Fruit fly (Drosophila melanogaster) whole organism, embryonic: ENCODE data around the gene CG15880.

Experiments used
- B-H1 ChIP-seq: fragments of 200-800 bp; sonication (Bioruptor generic); IDR thresholded peaks from 3 replicates; pipeline ENCODE4 v1.3.6; 2022; ENCODE audit warnings: missing biosample characterization, missing genetic modification characterization
- Bdp1 ChIP-seq: fragments of 200-800 bp; sonication (Bioruptor generic); optimal IDR thresholded peaks from 3 replicates; lab custom pipeline; 2016; ENCODE audit warnings: missing biosample characterization, missing genetic modification characterization
- BtbVII ChIP-seq: fragments of 200-800 bp; sonication (Bioruptor generic); optimal IDR thresholded peaks from 3 replicates; lab custom pipeline; 2017; ENCODE audit warnings: missing biosample characterization, mild to moderate bottlenecking, missing genetic modification characterization
- CG10267 ChIP-seq: fragments of 200-800 bp; sonication (Bioruptor generic); optimal IDR thresholded peaks from 2 replicates; lab custom pipeline; 2018; ENCODE audit warnings: missing biosample characterization, mild to moderate bottlenecking, missing genetic modification characterization, moderate library complexity
- CG10543 ChIP-seq: fragments of 200-800 bp; sonication (Bioruptor generic); optimal IDR thresholded peaks from 3 replicates; lab custom pipeline; 2017; ENCODE audit warnings: missing biosample characterization, mild to moderate bottlenecking, missing genetic modification characterization, moderate library complexity
- CG10979 ChIP-seq: fragments of 200-800 bp; sonication (Bioruptor generic); optimal IDR thresholded peaks from 2 replicates; lab custom pipeline; 2018; ENCODE audit warnings: missing biosample characterization, mild to moderate bottlenecking, missing genetic modification characterization, moderate library complexity
- CG12744 ChIP-seq: fragments of 200-800 bp; sonication (Bioruptor generic); optimal IDR thresholded peaks from 2 replicates; lab custom pipeline; 2016; ENCODE audit warnings: missing biosample characterization, missing genetic modification characterization
- CG15514 ChIP-seq: fragments of 200-800 bp; sonication (Bioruptor generic); optimal IDR thresholded peaks from 3 replicates; lab custom pipeline; 2017; ENCODE audit warnings: missing biosample characterization, missing genetic modification characterization, mild to moderate bottlenecking, moderate library complexity, missing genetic modification reagents
- CG15696 ChIP-seq: fragments of 200-800 bp; sonication (Bioruptor generic); optimal IDR thresholded peaks from 2 replicates; lab custom pipeline; 2019; ENCODE audit warnings: missing biosample characterization, mild to moderate bottlenecking, missing genetic modification characterization, moderate library complexity
- CG1602 ChIP-seq: fragments of 200-800 bp; sonication (Bioruptor generic); optimal IDR thresholded peaks from 3 replicates; lab custom pipeline; 2016; ENCODE audit warnings: missing biosample characterization, missing genetic modification characterization
- CG16813 ChIP-seq: fragments of 200-800 bp; sonication (Bioruptor generic); IDR thresholded peaks from 3 replicates; pipeline ENCODE4 v1.3.6; 2022; ENCODE audit warnings: missing biosample characterization, missing genetic modification characterization; ENCODE audit not compliant: partially characterized antibody
- CG17802 ChIP-seq: fragments of 200-800 bp; sonication (Bioruptor generic); optimal IDR thresholded peaks from 2 replicates; lab custom pipeline; 2018; ENCODE audit warnings: missing biosample characterization, mild to moderate bottlenecking, missing genetic modification characterization, moderate library complexity
- CG2120 ChIP-seq: fragments of 200-800 bp; sonication (Bioruptor generic); optimal IDR thresholded peaks from 3 replicates; lab custom pipeline; 2016; ENCODE audit warnings: missing biosample characterization, missing genetic modification characterization
- CG2712 ChIP-seq: fragments of 200-800 bp; optimal IDR thresholded peaks from 3 replicates; lab custom pipeline; 2019; ENCODE audit warnings: missing biosample characterization, mild to moderate bottlenecking, missing genetic modification characterization, moderate library complexity
- CG30020 ChIP-seq: fragments of 200-800 bp; optimal IDR thresholded peaks from 2 replicates; lab custom pipeline; 2019; ENCODE audit warnings: missing biosample characterization, mild to moderate bottlenecking, missing genetic modification characterization, moderate library complexity
- CG4617 ChIP-seq: fragments of 200-800 bp; sonication (Bioruptor generic); optimal IDR thresholded peaks from 3 replicates; lab custom pipeline; 2016; ENCODE audit warnings: missing biosample characterization, missing genetic modification characterization, borderline replicate concordance
- CG4730 ChIP-seq: fragments of 200-800 bp; sonication (Bioruptor generic); IDR thresholded peaks from 2 replicates; pipeline ENCODE4 v1.3.6; 2022; ENCODE audit warnings: missing biosample characterization, missing genetic modification characterization
- CG5180 ChIP-seq: fragments of 200-800 bp; sonication (Bioruptor generic); optimal IDR thresholded peaks from 3 replicates; lab custom pipeline; 2017; ENCODE audit warnings: missing biosample characterization, missing genetic modification characterization, mild to moderate bottlenecking, moderate library complexity, missing genetic modification reagents
- CG5245 ChIP-seq: fragments of 200-800 bp; sonication (Bioruptor generic); optimal IDR thresholded peaks from 3 replicates; lab custom pipeline; 2016; ENCODE audit warnings: missing biosample characterization, missing genetic modification characterization
- CG6272 ChIP-seq: fragments of 200-800 bp; sonication (Bioruptor generic); IDR thresholded peaks from 2 replicates; pipeline ENCODE4 v1.3.6; 2022; ENCODE audit warnings: missing biosample characterization, missing genetic modification characterization
- CG7271 ChIP-seq: fragments of 200-800 bp; sonication (Bioruptor generic); optimal IDR thresholded peaks from 2 replicates; lab custom pipeline; 2018; ENCODE audit warnings: missing biosample characterization, mild to moderate bottlenecking, missing genetic modification characterization, moderate library complexity
- CG7372 ChIP-seq: fragments of 200-800 bp; sonication (Bioruptor generic); IDR thresholded peaks from 2 replicates; pipeline ENCODE4 v1.3.6; 2022; ENCODE audit warnings: missing biosample characterization, missing genetic modification characterization
- CG9609 ChIP-seq: fragments of 200-800 bp; sonication (Bioruptor generic); optimal IDR thresholded peaks from 3 replicates; lab custom pipeline; 2016; ENCODE audit warnings: missing biosample characterization, missing genetic modification characterization
- Doc2 ChIP-seq: fragments of 200-800 bp; sonication (Bioruptor generic); IDR thresholded peaks from 2 replicates; pipeline ENCODE4 v1.3.6; 2022; ENCODE audit warnings: missing biosample characterization, missing genetic modification characterization
- Elba2 ChIP-seq: fragments of 200-800 bp; sonication (Bioruptor generic); optimal IDR thresholded peaks from 3 replicates; lab custom pipeline; 2016; ENCODE audit warnings: missing biosample characterization, missing genetic modification characterization
- H15 ChIP-seq: fragments of 200-800 bp; sonication (Bioruptor generic); IDR thresholded peaks from 3 replicates; pipeline ENCODE4 v1.3.6; 2022; ENCODE audit warnings: missing biosample characterization, missing genetic modification characterization
- H2.0 ChIP-seq: fragments of 200-800 bp; sonication (Bioruptor generic); IDR thresholded peaks from 2 replicates; pipeline ENCODE4 v1.3.6; 2022; ENCODE audit warnings: missing biosample characterization, missing genetic modification characterization
- HLHmδ ChIP-seq: fragments of 200-800 bp; sonication (Bioruptor generic); optimal IDR thresholded peaks from 2 replicates; lab custom pipeline; 2018; ENCODE audit warnings: missing biosample characterization, mild to moderate bottlenecking, missing genetic modification characterization, moderate library complexity
- Hey ChIP-seq: fragments of 200-800 bp; sonication (Bioruptor generic); optimal IDR thresholded peaks from 3 replicates; lab custom pipeline; 2018; ENCODE audit warnings: missing biosample characterization, mild to moderate bottlenecking, missing genetic modification characterization
- Hmx ChIP-seq: fragments of 200-800 bp; sonication (Bioruptor generic); optimal IDR thresholded peaks from 2 replicates; lab custom pipeline; 2016; ENCODE audit warnings: missing biosample characterization, missing genetic modification characterization
- Oli ChIP-seq: fragments of 200-800 bp; sonication (Bioruptor generic); optimal IDR thresholded peaks from 2 replicates; lab custom pipeline; 2018; ENCODE audit warnings: missing biosample characterization, mild to moderate bottlenecking, missing genetic modification characterization, moderate library complexity
- PHDP ChIP-seq: fragments of 200-800 bp; sonication (Bioruptor generic); optimal IDR thresholded peaks from 3 replicates; lab custom pipeline; 2018; ENCODE audit warnings: missing biosample characterization, mild to moderate bottlenecking, missing genetic modification characterization, moderate library complexity
- Poxn ChIP-seq: fragments of 200-800 bp; sonication (Bioruptor generic); IDR thresholded peaks from 2 replicates; pipeline ENCODE4 v1.3.6; 2022; ENCODE audit warnings: missing biosample characterization, missing genetic modification characterization
- Sox100B ChIP-seq: fragments of 200-800 bp; sonication (Bioruptor generic); optimal IDR thresholded peaks from 3 replicates; lab custom pipeline; 2018; ENCODE audit warnings: missing biosample characterization, mild to moderate bottlenecking, missing genetic modification characterization
- TFAM ChIP-seq: fragments of 200-800 bp; sonication (Bioruptor generic); optimal IDR thresholded peaks from 2 replicates; lab custom pipeline; 2017; ENCODE audit warnings: missing biosample characterization, missing genetic modification characterization, inconsistent platforms
- abd-A ChIP-seq: fragments of 200-800 bp; sonication (Bioruptor generic); optimal IDR thresholded peaks from 3 replicates; lab custom pipeline; 2019; ENCODE audit warnings: missing biosample characterization, mild to moderate bottlenecking, missing genetic modification characterization, moderate library complexity
- az2 ChIP-seq: fragments of 200-800 bp; sonication (Bioruptor generic); optimal IDR thresholded peaks from 3 replicates; lab custom pipeline; 2016; ENCODE audit warnings: missing biosample characterization, missing genetic modification characterization
- crol ChIP-seq: fragments of 200-800 bp; sonication (Bioruptor generic); IDR thresholded peaks from 2 replicates; pipeline ENCODE4 v1.3.6; 2022; ENCODE audit warnings: missing biosample characterization, missing genetic modification characterization
- jing ChIP-seq: fragments of 200-800 bp; sonication (Bioruptor generic); optimal IDR thresholded peaks from 2 replicates; lab custom pipeline; 2018; ENCODE audit warnings: missing biosample characterization, mild to moderate bottlenecking, missing genetic modification characterization
- pho ChIP-seq: fragments of 200-800 bp; sonication (Bioruptor generic); optimal IDR thresholded peaks from 2 replicates; lab custom pipeline; 2016; ENCODE audit warnings: missing biosample characterization, missing genetic modification characterization
- phol ChIP-seq: fragments of 200-800 bp; sonication (Bioruptor generic); optimal IDR thresholded peaks from 3 replicates; lab custom pipeline; 2018; ENCODE audit warnings: missing biosample characterization, mild to moderate bottlenecking, missing genetic modification characterization, moderate library complexity
- pnt ChIP-seq: fragments of 200-800 bp; sonication (Bioruptor generic); optimal IDR thresholded peaks from 3 replicates; lab custom pipeline; 2016; ENCODE audit warnings: missing biosample characterization, missing genetic modification characterization
- rib ChIP-seq: fragments of 200-800 bp; sonication (Bioruptor generic); IDR thresholded peaks from 2 replicates; pipeline ENCODE4 v1.3.6; 2022; ENCODE audit warnings: missing biosample characterization, missing genetic modification characterization
- ro ChIP-seq: fragments of 200-800 bp; sonication (Bioruptor generic); IDR thresholded peaks from 2 replicates; pipeline ENCODE4 v1.3.6; 2022; ENCODE audit warnings: missing biosample characterization, missing genetic modification characterization
- sens-2 ChIP-seq: fragments of 200-800 bp; sonication (Bioruptor generic); IDR thresholded peaks from 2 replicates; pipeline ENCODE4 v1.3.6; 2022; ENCODE audit warnings: missing biosample characterization, missing genetic modification characterization
- sisA ChIP-seq: fragments of 200-800 bp; sonication (Bioruptor generic); IDR thresholded peaks from 2 replicates; pipeline ENCODE4 v1.3.6; 2022; ENCODE audit warnings: missing biosample characterization, missing genetic modification characterization
- stwl ChIP-seq: fragments of 200-800 bp; sonication (Bioruptor generic); optimal IDR thresholded peaks from 3 replicates; lab custom pipeline; 2018; ENCODE audit warnings: missing biosample characterization, mild to moderate bottlenecking, missing genetic modification characterization, moderate library complexity
- vvl ChIP-seq: fragments of 200-800 bp; sonication (Bioruptor generic); IDR thresholded peaks from 2 replicates; pipeline ENCODE4 v1.3.6; 2022; ENCODE audit warnings: missing biosample characterization, missing genetic modification characterization
- wek ChIP-seq: fragments of 200-800 bp; sonication (Bioruptor generic); optimal IDR thresholded peaks from 3 replicates; lab custom pipeline; 2018; ENCODE audit warnings: missing biosample characterization, mild to moderate bottlenecking, missing genetic modification characterization, moderate library complexity

Gene CG15880

DNA sequence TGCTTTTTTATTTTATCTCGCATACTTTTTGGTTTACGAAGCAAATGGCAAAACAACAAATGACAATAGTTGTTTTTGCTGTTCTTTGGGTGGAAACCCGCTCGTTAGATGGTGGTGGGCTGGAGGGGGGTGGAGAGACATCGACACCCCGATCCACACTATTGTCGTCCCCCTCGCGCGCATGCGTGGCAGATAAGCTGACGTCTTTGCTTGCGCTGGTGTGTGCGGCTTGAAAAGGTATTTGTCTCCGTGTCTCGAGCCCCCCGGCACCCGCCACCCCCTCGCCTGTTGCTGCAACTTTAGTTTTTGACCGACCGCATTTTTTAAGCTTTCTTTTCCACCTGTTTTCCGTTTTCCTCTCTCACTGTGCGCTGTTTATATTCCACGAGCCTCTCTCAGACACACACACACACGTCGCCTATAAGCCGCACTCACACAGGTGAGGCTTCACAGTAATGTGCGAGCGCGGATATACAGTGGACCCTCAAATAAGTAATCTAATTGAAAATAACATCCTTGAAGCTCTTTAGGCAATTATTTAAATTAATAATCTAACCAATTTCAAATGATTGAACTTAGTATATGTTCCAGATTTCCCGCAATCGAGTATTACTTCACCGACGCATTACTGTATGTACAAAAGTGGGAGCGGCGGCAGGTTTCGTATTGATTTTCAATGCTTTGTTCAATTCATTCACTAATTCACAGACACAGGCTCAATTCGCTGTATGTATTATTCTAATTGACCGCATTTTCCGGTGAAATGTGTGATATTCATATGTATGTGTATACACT lies 49.4 kb upstream of the CG15880 start (continued):
- peak; percentile 94 for TF ChIP-seq PHDP (tag; lab: Kevin White, UChicago)
- TF ChIP-seq Oli (tag; lab: Kevin White, UChicago): peak; percentile 94
- peak; percentile 93 for TF ChIP-seq CG7372 (GFP tag; lab: Robert Waterston, UW)
- no peak for TF ChIP-seq HLHmδ (GFP tag; lab: Kevin White, UChicago)
- TF ChIP-seq rib (GFP tag; lab: Robert Waterston, UW): peak; percentile 95
- TF ChIP-seq CG5245: peak; percentile 90
- peak; percentile 89 for TF ChIP-seq phol
- peak; percentile 78 for TF ChIP-seq CG9609
- peak; percentile 88 for TF ChIP-seq sens-2
- peak; percentile 85 for TF ChIP-seq CG10543 (GFP tag; lab: Kevin White, UChicago)
- peak; percentile 82 for TF ChIP-seq wek (GFP tag; lab: Kevin White, UChicago)
- TF ChIP-seq TFAM: peak; percentile 46
- peak; percentile 95 for TF ChIP-seq H15 (GFP tag; lab: Robert Waterston, UW)
- no peak for TF ChIP-seq CG16813 (GFP tag; lab: Robert Waterston, UW)
- TF ChIP-seq Bdp1 (GFP tag; lab: Kevin White, UChicago): peak; percentile 68
- peak; percentile 86 for TF ChIP-seq CG10979
- TF ChIP-seq ro (GFP tag; lab: Robert Waterston, UW): peak; percentile 72
- TF ChIP-seq CG15514 (GFP tag; lab: Kevin White, UChicago): peak; percentile 89
- TF ChIP-seq CG4730 (GFP tag; lab: Robert Waterston, UW): peak; percentile 93
- peak; percentile 85 for TF ChIP-seq CG12744
- TF ChIP-seq BtbVII (GFP tag; lab: Kevin White, UChicago): peak; percentile 90
- TF ChIP-seq CG7271 (tag; lab: Kevin White, UChicago): peak; percentile 28
- TF ChIP-seq pnt (GFP tag; lab: Kevin White, UChicago): peak; percentile 88
- TF ChIP-seq Doc2 (GFP tag; lab: Robert Waterston, UW): peak; percentile 80
- TF ChIP-seq CG2712 (tag; lab: Kevin White, UChicago): peak; percentile 90
- peak; percentile 94 for TF ChIP-seq CG6272 (GFP tag; lab: Robert Waterston, UW)
- TF ChIP-seq Hey: peak; percentile 73
- no peak for TF ChIP-seq stwl
- peak; percentile 50 for TF ChIP-seq CG4617 (GFP tag; lab: Kevin White, UChicago)
- peak; percentile 95 for TF ChIP-seq H2.0 (GFP tag; lab: Robert Waterston, UW)
- TF ChIP-seq sisA (GFP tag; lab: Robert Waterston, UW): peak; percentile 95
- TF ChIP-seq abd-A (tag; lab: Kevin White, UChicago): peak; percentile 57
- TF ChIP-seq B-H1 (GFP tag; lab: Robert Waterston, UW): peak; percentile 93
- TF ChIP-seq Hmx: peak; percentile 87
- TF ChIP-seq CG17802 (tag; lab: Kevin White, UChicago): peak; percentile 78
- TF ChIP-seq CG15696 (tag; lab: Kevin White, UChicago): peak; percentile 89
- peak; percentile 82 for TF ChIP-seq CG5180 (GFP tag; lab: Kevin White, UChicago)
- TF ChIP-seq vvl (GFP tag; lab: Robert Waterston, UW): peak; percentile 98
- peak; percentile 100 for TF ChIP-seq crol (GFP tag; lab: Robert Waterston, UW)
- TF ChIP-seq az2 (GFP tag; lab: Kevin White, UChicago): peak; percentile 92
- peak; percentile 86 for TF ChIP-seq jing (GFP tag; lab: Kevin White, UChicago)
- TF ChIP-seq CG30020 (tag; lab: Kevin White, UChicago): peak; percentile 60
- TF ChIP-seq CG1602 (GFP tag; lab: Kevin White, UChicago): peak; percentile 88
- peak; percentile 82 for TF ChIP-seq CG10267 (tag; lab: Kevin White, UChicago)
- peak; percentile 96 for TF ChIP-seq CG2120 (GFP tag; lab: Kevin White, UChicago)
- peak; percentile 80 for TF ChIP-seq Poxn (GFP tag; lab: Robert Waterston, UW)
- peak; percentile 91 for TF ChIP-seq Elba2 (GFP tag; lab: Kevin White, UChicago)
- TF ChIP-seq pho (GFP tag; lab: Kevin White, UChicago): peak; percentile 89
- TF ChIP-seq Sox100B (GFP tag; lab: Kevin White, UChicago): peak; percentile 85
